Fruit fly (Drosophila melanogaster): ENCODE measurements around the gene CG31668.

Gene CG31668

dm6 chr2L:2221649-2222150 is 15.7 kb upstream of the CG31668 start (continued):
- TF ChIP-seq Med (GFP tag): peak; percentile 99
- TF ChIP-seq CG17802 (tag; optimal IDR thresholded peaks at IDR 0.05): peak; percentile 64
- peak; percentile 96 for TF ChIP-seq Rx (GFP tag; IDR thresholded peaks at IDR 0.05)
- peak; percentile 95 for TF ChIP-seq HHEX (GFP tag; optimal IDR thresholded peaks at IDR 0.05)
- TF ChIP-seq jigr1 (GFP tag; IDR thresholded peaks at IDR 0.05): peak; percentile 90
- TF ChIP-seq CG15269 (tag; optimal IDR thresholded peaks at IDR 0.05): peak; percentile 99
- peak; percentile 92 for TF ChIP-seq dati (GFP tag; IDR thresholded peaks at IDR 0.05)
- TF ChIP-seq CG13624 (GFP tag; optimal IDR thresholded peaks at IDR 0.05): peak; percentile 96
- peak; percentile 94 for TF ChIP-seq CG8944 (GFP tag; optimal IDR thresholded peaks at IDR 0.05)
- peak; percentile 89 for TF ChIP-seq CG2116 (GFP tag; optimal IDR thresholded peaks at IDR 0.05)
- peak; percentile 95 for TF ChIP-seq Ravus (GFP tag; IDR thresholded peaks at IDR 0.05)
- peak; percentile 94 for TF ChIP-seq CG11696 (GFP tag; IDR thresholded peaks at IDR 0.05)
- peak; percentile 94 for TF ChIP-seq CG9609 (GFP tag; optimal IDR thresholded peaks at IDR 0.05)
- TF ChIP-seq Nf-YA (GFP tag; IDR thresholded peaks at IDR 0.05): peak; percentile 96
- peak; percentile 91 for TF ChIP-seq cwo (GFP tag; optimal IDR thresholded peaks at IDR 0.05)
- TF ChIP-seq CG8290 (GFP tag; optimal IDR thresholded peaks at IDR 0.05): peak; percentile 90
- peak; percentile 43 to 98 for TF ChIP-seq CG8290 (tag; optimal IDR thresholded peaks at IDR 0.05)
- TF ChIP-seq caup (GFP tag; optimal IDR thresholded peaks at IDR 0.05; ENCODE audit: severe bottlenecking): peak; percentile 96
- peak; percentile 96 for TF ChIP-seq danr (GFP tag; IDR thresholded peaks at IDR 0.05)
- TF ChIP-seq CG13894 (tag; optimal IDR thresholded peaks at IDR 0.05): peak; percentile 94
- peak; percentile 94 for TF ChIP-seq tx (GFP tag; optimal IDR thresholded peaks at IDR 0.05)
- peak; percentile 95 for TF ChIP-seq gcm (GFP tag; optimal IDR thresholded peaks at IDR 0.05)
- TF ChIP-seq CG7271 (tag; optimal IDR thresholded peaks at IDR 0.05): peak; percentile 69
- peak; percentile 97 for TF ChIP-seq CG18599 (GFP tag; optimal IDR thresholded peaks at IDR 0.05)
- TF ChIP-seq CG8089 (GFP tag; optimal IDR thresholded peaks at IDR 0.05): peak; percentile 91
- no peak for TF ChIP-seq Hr39 (optimal IDR thresholded peaks at IDR 0.05)
- TF ChIP-seq CG3281 (GFP tag; optimal IDR thresholded peaks at IDR 0.05): peak; percentile 95
- peak; percentile 96 for TF ChIP-seq ham (GFP tag; IDR thresholded peaks at IDR 0.05)
- no peak for TF ChIP-seq HLHmδ (GFP tag; optimal IDR thresholded peaks at IDR 0.05)
- TF ChIP-seq CTCF (GFP tag; optimal IDR thresholded peaks at IDR 0.05): peak; percentile 41
- TF ChIP-seq usp (GFP tag; optimal IDR thresholded peaks at IDR 0.05): no peak
- TF ChIP-seq ssp (GFP tag; IDR thresholded peaks at IDR 0.05): peak; percentile 93
- peak; percentile 71 for TF ChIP-seq CG3995 (GFP tag; optimal IDR thresholded peaks at IDR 0.05)
- TF ChIP-seq Doc2 (GFP tag; IDR thresholded peaks at IDR 0.05): peak; percentile 92
- peak; percentile 87 for TF ChIP-seq ERR (GFP tag; optimal IDR thresholded peaks at IDR 0.05)
- TF ChIP-seq C15 (GFP tag; IDR thresholded peaks at IDR 0.05): peak; percentile 96
- peak; percentile 97 for TF ChIP-seq ara (GFP tag; IDR thresholded peaks at IDR 0.05)
- peak; percentile 92 for TF ChIP-seq CG11560 (tag; IDR thresholded peaks at IDR 0.05)
- peak; percentile 96 for TF ChIP-seq Fer3 (tag; optimal IDR thresholded peaks at IDR 0.05)
- peak; percentile 93 for TF ChIP-seq CG12299 (tag; optimal IDR thresholded peaks at IDR 0.05)
- TF ChIP-seq CG6813 (GFP tag; optimal IDR thresholded peaks at IDR 0.05): peak; percentile 94
- TF ChIP-seq sna (GFP tag; IDR thresholded peaks at IDR 0.05; ENCODE audit: partially characterized antibody): no peak
- TF ChIP-seq Poxn (GFP tag; IDR thresholded peaks at IDR 0.05): peak; percentile 90
- TF ChIP-seq CG15514 (GFP tag; optimal IDR thresholded peaks at IDR 0.05): peak; percentile 90
- TF ChIP-seq Hr78 (GFP tag; optimal IDR thresholded peaks at IDR 0.05): peak in 1 of 2 experiments; percentile 62
- peak; percentile 96 for TF ChIP-seq stc (GFP tag; IDR thresholded peaks at IDR 0.05)
- peak; percentile 98 for TF ChIP-seq PHDP (tag; optimal IDR thresholded peaks at IDR 0.05)
- TF ChIP-seq ato (GFP tag; IDR thresholded peaks at IDR 0.05; ENCODE audit: partially characterized antibody): no peak
- peak; percentile 96 for TF ChIP-seq CG6175 (GFP tag; IDR thresholded peaks at IDR 0.05)
- TF ChIP-seq h (optimal IDR thresholded peaks at IDR 0.05): no peak
- peak; percentile 97 for TF ChIP-seq al (GFP tag; IDR thresholded peaks at IDR 0.05)
- peak; percentile 96 for TF ChIP-seq disco-r (GFP tag; optimal IDR thresholded peaks at IDR 0.05)
